Worm (Caenorhabditis elegans) whole organism, midembryonic: Measurements from ENCODE around the gene erp-44.3.

Experiments used
- T22C8.4 ChIP-seq: fragments of 200-800 bp; sonication (Bioruptor generic); IDR thresholded peaks from 2 replicates; pipeline ENCODE4 v1.3.6; 2022; ENCODE audit warnings: missing genetic modification characterization, missing compliant biosample characterization
- cog-1 ChIP-seq: sonication (generic microtip); optimal IDR thresholded peaks from 2 replicates; lab custom pipeline; 2016; ENCODE audit warnings: missing genetic modification characterization, missing compliant biosample characterization
- flt-1 ChIP-seq: fragments of 200-800 bp; sonication (Bioruptor generic); IDR thresholded peaks from 2 replicates; pipeline ENCODE4 v1.3.6; 2022; ENCODE audit warnings: missing genetic modification characterization, missing compliant biosample characterization
- klf-2 ChIP-seq: fragments of 200-800 bp; sonication (Bioruptor generic); conservative IDR thresholded peaks from 2 replicates; pipeline ENCODE4 v1.3.6; 2022; ENCODE audit warnings: missing genetic modification reagents, missing genetic modification characterization, missing compliant biosample characterization
- med-1 ChIP-seq: sonication (generic microtip); optimal IDR thresholded peaks from 2 replicates; lab custom pipeline; 2017; ENCODE audit warnings: missing genetic modification characterization, mild to moderate bottlenecking, missing compliant biosample characterization, antibody characterized with exemption, missing genetic modification reagents; ENCODE audit not compliant: insufficient read depth
- ref-1 ChIP-seq: fragments of 200-800 bp; sonication (Bioruptor generic); conservative IDR thresholded peaks from 2 replicates; pipeline ENCODE4 v1.3.6; 2022; ENCODE audit warnings: missing genetic modification reagents, missing genetic modification characterization, missing compliant biosample characterization
- tab-1 ChIP-seq: fragments of 200-800 bp; sonication (Bioruptor generic); IDR thresholded peaks from 2 replicates; pipeline ENCODE4 v1.3.6; 2022; ENCODE audit warnings: missing genetic modification characterization, missing compliant biosample characterization
- ztf-23 ChIP-seq: fragments of 200-800 bp; sonication (Bioruptor generic); IDR thresholded peaks from 2 replicates; pipeline ENCODE4 v1.3.6; 2022; ENCODE audit warnings: missing genetic modification reagents, missing genetic modification characterization, missing compliant biosample characterization
- ztf-29 ChIP-seq: fragments of 200-800 bp; sonication (Bioruptor generic); IDR thresholded peaks from 2 replicates; pipeline ENCODE4 v1.3.6; 2022; ENCODE audit warnings: missing genetic modification reagents, missing genetic modification characterization, missing compliant biosample characterization

The erp-44.3 gene

ce11 chrIV:8148494-8148893 lies 26.0 kb downstream of the erp-44.3 start, which contains the start of gene pmk-1:
Gene pmk-1, plus strand, starts transcription at chrIV:8148794.
- no peak for TF ChIP-seq ref-1 (GFP tag; lab: Robert Waterston, UW)
- TF ChIP-seq ztf-23 (GFP tag; lab: Robert Waterston, UW) = no peak
- TF ChIP-seq cog-1 (tag; lab: Kevin White, UChicago) = no peak
- no peak for TF ChIP-seq tab-1 (GFP tag; lab: Robert Waterston, UW)
- TF ChIP-seq klf-2 (GFP tag; lab: Robert Waterston, UW) = no peak
- no peak for TF ChIP-seq med-1 (GFP tag; lab: Kevin White, UChicago)
- TF ChIP-seq T22C8.4 (GFP tag; lab: Robert Waterston, UW) = no peak
- TF ChIP-seq flt-1 (GFP tag; lab: Robert Waterston, UW) = no peak
- no peak for TF ChIP-seq ztf-29 (GFP tag; lab: Robert Waterston, UW)

ce11 chrIV:8151721-8152120 lies 29.3 kb downstream of the erp-44.3 start:
- TF ChIP-seq ztf-29 (GFP tag; lab: Robert Waterston, UW) = no peak
- TF ChIP-seq ref-1 (GFP tag; lab: Robert Waterston, UW) = no peak
- TF ChIP-seq T22C8.4 (GFP tag; lab: Robert Waterston, UW) = no peak
- TF ChIP-seq ztf-23 (GFP tag; lab: Robert Waterston, UW) = no peak
- no peak for TF ChIP-seq flt-1 (GFP tag; lab: Robert Waterston, UW)
- no peak for TF ChIP-seq tab-1 (GFP tag; lab: Robert Waterston, UW)
- no peak for TF ChIP-seq klf-2 (GFP tag; lab: Robert Waterston, UW)
- TF ChIP-seq med-1 (GFP tag; lab: Kevin White, UChicago) = no peak
- no peak for TF ChIP-seq cog-1 (tag; lab: Kevin White, UChicago)

ce11 chrIV:8152145-8152544 lies 29.7 kb downstream of the erp-44.3 start, which contains the start of gene faah-2:
Gene faah-2, plus strand, starts transcription at chrIV:8152445.
- no peak for TF ChIP-seq cog-1 (tag; lab: Kevin White, UChicago)
- TF ChIP-seq T22C8.4 (GFP tag; lab: Robert Waterston, UW) = no peak

ce11 chrIV:8152688-8153087 lies 30.2 kb downstream of the erp-44.3 start:
- no peak for TF ChIP-seq klf-2 (GFP tag; lab: Robert Waterston, UW)
- TF ChIP-seq ztf-29 (GFP tag; lab: Robert Waterston, UW) = no peak
- TF ChIP-seq ref-1 (GFP tag; lab: Robert Waterston, UW) = no peak
- TF ChIP-seq cog-1 (tag; lab: Kevin White, UChicago) = no peak
- no peak for TF ChIP-seq T22C8.4 (GFP tag; lab: Robert Waterston, UW)
- TF ChIP-seq tab-1 (GFP tag; lab: Robert Waterston, UW) = no peak
- TF ChIP-seq flt-1 (GFP tag; lab: Robert Waterston, UW) = no peak
- no peak for TF ChIP-seq ztf-23 (GFP tag; lab: Robert Waterston, UW)
- TF ChIP-seq med-1 (GFP tag; lab: Kevin White, UChicago) = no peak

ce11 chrIV:8153163-8153562 lies 30.7 kb downstream of the erp-44.3 start:
- TF ChIP-seq tab-1 (GFP tag; lab: Robert Waterston, UW) (no peak), T22C8.4 (GFP tag; lab: Robert Waterston, UW) (no peak), flt-1 (GFP tag; lab: Robert Waterston, UW) (no peak), ztf-23 (GFP tag; lab: Robert Waterston, UW) (no peak), ref-1 (GFP tag; lab: Robert Waterston, UW) (no peak), cog-1 (tag; lab: Kevin White, UChicago) (no peak), klf-2 (GFP tag; lab: Robert Waterston, UW) (no peak), ztf-29 (GFP tag; lab: Robert Waterston, UW) (no peak), med-1 (GFP tag; lab: Kevin White, UChicago) (no peak)

- TF ChIP-seq tab-1 (GFP tag; lab: Robert Waterston, UW) = no peak
Measured at ce11 chrIV:8154966-8155365, 32.5 kb downstream of the erp-44.3 start.

- no peak for TF ChIP-seq klf-2 (GFP tag; lab: Robert Waterston, UW)
- no peak for TF ChIP-seq flt-1 (GFP tag; lab: Robert Waterston, UW)
- no peak for TF ChIP-seq ztf-29 (GFP tag; lab: Robert Waterston, UW)
- TF ChIP-seq tab-1 (GFP tag; lab: Robert Waterston, UW) = no peak
- no peak for TF ChIP-seq ref-1 (GFP tag; lab: Robert Waterston, UW)
- no peak for TF ChIP-seq ztf-23 (GFP tag; lab: Robert Waterston, UW)
- TF ChIP-seq med-1 (GFP tag; lab: Kevin White, UChicago) = no peak
- no peak for TF ChIP-seq cog-1 (tag; lab: Kevin White, UChicago)
- TF ChIP-seq T22C8.4 (GFP tag; lab: Robert Waterston, UW) = no peak
Measured at ce11 chrIV:8157161-8157560, 34.7 kb downstream of the erp-44.3 start, which contains the start of gene B0218.5. Gene B0218.5, minus strand, starts transcription at chrIV:8157261.

ce11 chrIV:8159087-8159486 lies 36.6 kb downstream of the erp-44.3 start, which contains the start of gene faah-1:
Gene faah-1, plus strand, starts transcription at chrIV:8159387.
- TF ChIP-seq tab-1 (GFP tag; lab: Robert Waterston, UW) (no peak), T22C8.4 (GFP tag; lab: Robert Waterston, UW) (no peak), flt-1 (GFP tag; lab: Robert Waterston, UW) (no peak), ztf-29 (GFP tag; lab: Robert Waterston, UW) (no peak), ztf-23 (GFP tag; lab: Robert Waterston, UW) (no peak), cog-1 (tag; lab: Kevin White, UChicago) (no peak), med-1 (GFP tag; lab: Kevin White, UChicago) (no peak), klf-2 (GFP tag; lab: Robert Waterston, UW) (no peak), ref-1 (GFP tag; lab: Robert Waterston, UW) (no peak)

- TF ChIP-seq ref-1 (GFP tag; lab: Robert Waterston, UW) = no peak
- TF ChIP-seq klf-2 (GFP tag; lab: Robert Waterston, UW) = no peak
- TF ChIP-seq flt-1 (GFP tag; lab: Robert Waterston, UW) = no peak
Measured at ce11 chrIV:8159995-8160394, 37.5 kb downstream of the erp-44.3 start.
